Fruit fly (Drosophila melanogaster): Measurements from ENCODE around the gene kek3.

Gene kek3

DNA sequence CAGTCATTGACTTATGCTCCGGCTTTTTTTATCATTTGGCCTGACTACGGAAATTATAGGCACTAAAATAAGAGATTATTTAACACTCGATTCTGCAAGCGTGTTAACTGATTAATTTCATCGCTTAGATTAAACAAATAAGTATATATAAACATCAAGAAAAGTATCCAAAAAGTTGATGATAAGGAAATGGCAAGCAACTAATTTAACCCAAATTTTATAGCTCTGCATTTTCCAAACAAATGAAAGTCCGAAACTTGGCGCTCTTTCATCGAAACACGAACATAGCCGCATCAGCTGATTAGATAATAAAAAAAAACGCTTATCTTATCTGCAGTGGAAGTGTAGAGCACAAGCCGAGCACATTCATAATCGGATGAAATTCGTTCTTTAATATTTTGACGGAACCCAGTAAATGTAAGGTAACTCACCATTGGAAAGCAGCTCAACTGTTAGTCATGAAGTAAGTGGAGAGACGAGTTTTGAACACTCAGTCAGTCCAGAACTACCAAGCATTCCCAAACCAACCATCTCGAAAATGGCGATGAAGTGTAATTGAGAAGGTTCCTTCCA is 77.2 kb downstream of the kek3 start, which contains the start of gene CG18480:
Gene CG18480 (plus strand): TSS at position 407 of the 573 bp plus-strand sequence.
- TF ChIP-seq CG9948 (tag; optimal IDR thresholded peaks at IDR 0.05) (no peak), CG12605 (GFP tag; IDR thresholded peaks at IDR 0.05) (no peak), CG10348 (GFP tag; IDR thresholded peaks at IDR 0.05) (no peak), Pif1A (GFP tag; optimal IDR thresholded peaks at IDR 0.05) (no peak), CG8159 (tag; optimal IDR thresholded peaks at IDR 0.05) (no peak), CG34367 (tag; optimal IDR thresholded peaks at IDR 0.05) (no peak), CG4496 (GFP tag; IDR thresholded peaks at IDR 0.05) (no peak), CG17806 (tag; optimal IDR thresholded peaks at IDR 0.05) (no peak), EcR (GFP tag; optimal IDR thresholded peaks at IDR 0.05) (no peak), gl (tag; optimal IDR thresholded peaks at IDR 0.05) (no peak), CG14655 (GFP tag; optimal IDR thresholded peaks at IDR 0.05) (no peak), D1 (tag; optimal IDR thresholded peaks at IDR 0.05) (no peak), fd96Ca (GFP tag; IDR thresholded peaks at IDR 0.05) (no peak)
